Worm (Caenorhabditis elegans) whole organism, L1 larva: ENCODE measurements around the gene sma-2.

ENCODE experiments used
- C16A3.4 ChIP-seq: fragments of 150-350 bp; optimal IDR thresholded peaks from 2 replicates; lab custom pipeline; 2014; ENCODE audit warnings: missing biosample characterization, missing genetic modification characterization
- C34B4.2 ChIP-seq: sonication (generic microtip); optimal IDR thresholded peaks from 2 replicates; lab custom pipeline; 2017; ENCODE audit warnings: mild to moderate bottlenecking, missing genetic modification characterization, missing compliant biosample characterization
- aly-2 ChIP-seq: fragments of 150-350 bp; optimal IDR thresholded peaks from 2 replicates; lab custom pipeline; 2014; ENCODE audit warnings: missing biosample characterization, missing genetic modification characterization
- blmp-1 ChIP-seq: fragments of 150-350 bp; optimal IDR thresholded peaks from 2 replicates; lab custom pipeline; 2014; ENCODE audit warnings: missing biosample characterization, missing genetic modification characterization
- ceh-8 ChIP-seq: fragments of 200-800 bp; sonication (Bioruptor generic); optimal IDR thresholded peaks from 2 replicates; lab custom pipeline; 2018; ENCODE audit warnings: mild to moderate bottlenecking, missing genetic modification characterization, moderate library complexity, missing compliant biosample characterization
- dsc-1 ChIP-seq: sonication (generic microtip); optimal IDR thresholded peaks from 2 replicates; lab custom pipeline; 2016; ENCODE audit warnings: mild to moderate bottlenecking, missing genetic modification characterization, missing compliant biosample characterization
- efl-1 ChIP-seq, 4 experiments: fragments of 150-350 bp; optimal IDR thresholded peaks in 3 of 4; peaks in 1 of 4; 1 replicate in 1 of 4; 2 replicates in 3 of 4; lab custom pipeline; 2014; ENCODE audit warnings: missing biosample characterization in 2 of 4, missing genetic modification characterization in 2 of 4, missing genetic modification reagents in 2 of 4
- egl-13 ChIP-seq: sonication (generic microtip); optimal IDR thresholded peaks from 2 replicates; lab custom pipeline; 2016; ENCODE audit warnings: missing genotype, missing genetic modification reagents, missing genetic modification characterization, missing compliant biosample characterization
- elt-2 ChIP-seq: sonication (generic microtip); optimal IDR thresholded peaks from 2 replicates; lab custom pipeline; 2016; ENCODE audit warnings: missing genetic modification characterization, mild to moderate bottlenecking, inconsistent platforms, missing compliant biosample characterization, missing genetic modification reagents
- elt-3 ChIP-seq, 6 experiments: fragments of 150-350 bp in 1 of 6; sonication (generic microtip); optimal IDR thresholded peaks; 2 replicates each; lab custom pipeline; 2017 to 2018; ENCODE audit warnings: missing biosample characterization in 6 of 6, missing genetic modification characterization in 6 of 6, inconsistent platforms in 1 of 6
- ets-5 ChIP-seq: fragments of 200-800 bp; sonication (Bioruptor generic); IDR thresholded peaks from 2 replicates; pipeline ENCODE4 v1.3.6; 2022; ENCODE audit warnings: missing genetic modification characterization, missing compliant biosample characterization
- fkh-10 ChIP-seq: sonication (generic microtip); optimal IDR thresholded peaks from 2 replicates; lab custom pipeline; 2017; ENCODE audit warnings: missing biosample characterization, missing genetic modification reagents, missing genetic modification characterization
- hpl-2 ChIP-seq: fragments of 150-350 bp; optimal IDR thresholded peaks from 2 replicates; lab custom pipeline; 2014; ENCODE audit warnings: missing biosample characterization, missing genetic modification reagents, missing genetic modification characterization
- lin-13 ChIP-seq: fragments of 150-350 bp; optimal IDR thresholded peaks from 2 replicates; lab custom pipeline; 2014; ENCODE audit warnings: missing biosample characterization, missing genetic modification reagents, missing genetic modification characterization
- lin-14 ChIP-seq: fragments of 200-800 bp; sonication (Bioruptor generic); optimal IDR thresholded peaks from 2 replicates; lab custom pipeline; 2018; ENCODE audit warnings: mild to moderate bottlenecking, missing genetic modification characterization, moderate library complexity, missing compliant biosample characterization
- lin-35 ChIP-seq, 2 experiments: fragments of 150-350 bp; optimal IDR thresholded peaks; 2 replicates each; lab custom pipeline; 2014; ENCODE audit warnings: missing biosample characterization in 2 of 2, missing genetic modification characterization in 2 of 2, missing genetic modification reagents in 2 of 2
- mdl-1 ChIP-seq, 2 experiments: fragments of 150-350 bp; optimal IDR thresholded peaks; 2 replicates each; lab custom pipeline; 2014 to 2017; ENCODE audit warnings: missing biosample characterization in 2 of 2, missing genetic modification characterization in 2 of 2, inconsistent platforms in 1 of 2
- mep-1 ChIP-seq: fragments of 150-350 bp; optimal IDR thresholded peaks from 2 replicates; lab custom pipeline; 2014; ENCODE audit warnings: missing biosample characterization, missing genetic modification characterization
- nhr-11 ChIP-seq: fragments of 150-350 bp; optimal IDR thresholded peaks from 2 replicates; lab custom pipeline; 2014; ENCODE audit warnings: missing biosample characterization, missing genetic modification characterization
- nhr-19 ChIP-seq: fragments of 200-800 bp; sonication (Bioruptor generic); conservative IDR thresholded peaks from 2 replicates; pipeline ENCODE4 v1.3.6; 2022; ENCODE audit warnings: missing genetic modification characterization, missing compliant biosample characterization
- nhr-20 ChIP-seq: sonication (generic microtip); optimal IDR thresholded peaks from 2 replicates; lab custom pipeline; 2016; ENCODE audit warnings: mild to moderate bottlenecking, missing genetic modification characterization, missing compliant biosample characterization
- nhr-28 ChIP-seq: fragments of 150-350 bp; optimal IDR thresholded peaks from 2 replicates; lab custom pipeline; 2014; ENCODE audit warnings: missing biosample characterization, missing genetic modification characterization
- nhr-47 ChIP-seq: sonication (generic microtip); optimal IDR thresholded peaks from 2 replicates; lab custom pipeline; 2016; ENCODE audit warnings: mild to moderate bottlenecking, missing genetic modification characterization, moderate library complexity, missing compliant biosample characterization
- nhr-71 ChIP-seq: sonication (generic microtip); optimal IDR thresholded peaks from 2 replicates; lab custom pipeline; 2016; ENCODE audit warnings: mild to moderate bottlenecking, missing genetic modification characterization, moderate library complexity, missing compliant biosample characterization
- nhr-85 ChIP-seq: sonication (generic microtip); peaks from one replicate; lab custom pipeline; 2016; ENCODE audit warnings: missing genetic modification characterization, inconsistent platforms, missing compliant biosample characterization
- nhr-90 ChIP-seq: sonication (generic microtip); optimal IDR thresholded peaks from 2 replicates; lab custom pipeline; 2016; ENCODE audit warnings: mild to moderate bottlenecking, missing genetic modification characterization, missing compliant biosample characterization; ENCODE audit not compliant: poor library complexity
- pag-3 ChIP-seq: sonication (generic microtip); optimal IDR thresholded peaks from 2 replicates; lab custom pipeline; 2017; ENCODE audit warnings: missing genetic modification characterization, mild to moderate bottlenecking, missing compliant biosample characterization, antibody characterized with exemption, borderline replicate concordance; ENCODE audit not compliant: insufficient read depth
- pax-3 ChIP-seq: fragments of 200-800 bp; sonication (Bioruptor generic); optimal IDR thresholded peaks from 2 replicates; lab custom pipeline; 2018; ENCODE audit warnings: mild to moderate bottlenecking, missing genetic modification characterization, moderate library complexity, missing compliant biosample characterization
- snu-23 ChIP-seq: sonication (generic microtip); optimal IDR thresholded peaks from 2 replicates; lab custom pipeline; 2016; ENCODE audit warnings: missing genetic modification characterization, missing compliant biosample characterization
- sptf-1 ChIP-seq: fragments of 150-350 bp; optimal IDR thresholded peaks from 2 replicates; lab custom pipeline; 2014; ENCODE audit warnings: missing biosample characterization, missing genetic modification characterization
- swsn-7 ChIP-seq: sonication (generic microtip); optimal IDR thresholded peaks from 2 replicates; lab custom pipeline; 2016; ENCODE audit warnings: missing genetic modification characterization, missing compliant biosample characterization
- tlp-1 ChIP-seq: fragments of 150-350 bp; optimal IDR thresholded peaks from 2 replicates; lab custom pipeline; 2014; ENCODE audit warnings: missing biosample characterization, missing genetic modification characterization
- unc-130 ChIP-seq: fragments of 150-350 bp; optimal IDR thresholded peaks from 2 replicates; lab custom pipeline; 2017; ENCODE audit warnings: missing biosample characterization, missing genetic modification characterization, inconsistent platforms
- ztf-4 ChIP-seq: fragments of 150-350 bp; optimal IDR thresholded peaks from 2 replicates; lab custom pipeline; 2014; ENCODE audit warnings: missing biosample characterization, missing genetic modification characterization

Gene sma-2

ce11 chrIII:8731310-8731709, 18.2 kb upstream of the sma-2 start, which contains the start of gene ZK370.4:
ZK370.4 (minus strand) TSS chrIII:8731410.
- TF ChIP-seq tlp-1 (tag; lab: Kevin White, UChicago) (no peak), ztf-4 (tag; lab: Kevin White, UChicago) (no peak), efl-1 (optimal IDR thresholded peaks at IDR 0.05; lab: Kevin White, UChicago) (no peak), efl-1 (GFP tag; optimal IDR thresholded peaks at IDR 0.05 in 1 of 2; lab: Kevin White, UChicago) (peak in 1 of 2 experiments; percentile 57), snu-23 (no peak), blmp-1 (no peak), ceh-8 (GFP tag; lab: Kevin White, UChicago) (no peak), aly-2 (tag; lab: Kevin White, UChicago) (no peak)

ce11 chrIII:8731973-8732372, 17.5 kb upstream of the sma-2 start:
- TF ChIP-seq snu-23 = peak; percentile 30
- no peak for TF ChIP-seq unc-130 (tag; lab: Kevin White, UChicago)
- TF ChIP-seq lin-14 (GFP tag; lab: Kevin White, UChicago) = peak; percentile 50
- TF ChIP-seq fkh-10 = no peak
- peak; percentile 45 for TF ChIP-seq nhr-71 (tag; lab: Kevin White, UChicago)
- TF ChIP-seq lin-35 (GFP tag; optimal IDR thresholded peaks at IDR 0.05; lab: Kevin White, UChicago) = peak in 1 of 2 experiments; percentile 40
- peak; percentile 12 for TF ChIP-seq nhr-90 (tag; lab: Kevin White, UChicago)
- TF ChIP-seq swsn-7 (tag; lab: Kevin White, UChicago) = no peak
- TF ChIP-seq nhr-19 = no peak
- no peak for TF ChIP-seq nhr-28
- TF ChIP-seq elt-3 (tag; optimal IDR thresholded peaks at IDR 0.05; lab: Kevin White, UChicago) = peak in 1 of 6 experiments; percentile 54
- TF ChIP-seq blmp-1 = peak; percentile 36
- peak in 1 of 2 experiments; percentile 54 for TF ChIP-seq mdl-1 (tag; optimal IDR thresholded peaks at IDR 0.05; lab: Kevin White, UChicago)
- TF ChIP-seq nhr-11 = no peak
- TF ChIP-seq pag-3 (tag; lab: Kevin White, UChicago) = no peak
- no peak for TF ChIP-seq egl-13
- no peak for TF ChIP-seq dsc-1

ce11 chrIII:8733237-8733636, 16.2 kb upstream of the sma-2 start:
- no peak for TF ChIP-seq C34B4.2 (tag; lab: Kevin White, UChicago)
- no peak for TF ChIP-seq hpl-2 (GFP tag; lab: Kevin White, UChicago)
- TF ChIP-seq ztf-4 (tag; lab: Kevin White, UChicago) = no peak
- TF ChIP-seq mdl-1 (tag; optimal IDR thresholded peaks at IDR 0.05; lab: Kevin White, UChicago) = peak in 1 of 2 experiments; percentile 57
- peak in 4 of 6 experiments; percentile 1 to 95 (median 32) for TF ChIP-seq elt-3 (tag; optimal IDR thresholded peaks at IDR 0.05; lab: Kevin White, UChicago)
- peak; percentile 30 for TF ChIP-seq nhr-20 (tag; lab: Kevin White, UChicago)
- peak; percentile 13 for TF ChIP-seq nhr-71 (tag; lab: Kevin White, UChicago)
- no peak for TF ChIP-seq lin-13 (GFP tag; lab: Kevin White, UChicago)
- TF ChIP-seq ets-5 (GFP tag; lab: Robert Waterston, UW) = no peak
- peak; percentile 31 for TF ChIP-seq C16A3.4
- peak; percentile 51 for TF ChIP-seq nhr-19
- TF ChIP-seq sptf-1 (tag; lab: Kevin White, UChicago) = no peak
- peak; percentile 43 for TF ChIP-seq lin-14 (GFP tag; lab: Kevin White, UChicago)
- no peak for TF ChIP-seq efl-1 (optimal IDR thresholded peaks at IDR 0.05; lab: Kevin White, UChicago)
- TF ChIP-seq efl-1 (GFP tag; optimal IDR thresholded peaks at IDR 0.05 in 1 of 2; lab: Kevin White, UChicago) = no peak
- TF ChIP-seq nhr-47 (tag; lab: Kevin White, UChicago) = no peak
- no peak for TF ChIP-seq pax-3 (tag; lab: Kevin White, UChicago)
- TF ChIP-seq nhr-85 (tag; lab: Kevin White, UChicago) = peak; percentile 49
- peak; percentile 42 for TF ChIP-seq snu-23
- TF ChIP-seq blmp-1 = peak; percentile 75
- no peak for TF ChIP-seq swsn-7 (tag; lab: Kevin White, UChicago)
- peak in 1 of 2 experiments; percentile 68 for TF ChIP-seq lin-35 (GFP tag; optimal IDR thresholded peaks at IDR 0.05; lab: Kevin White, UChicago)

ce11 chrIII:8733667-8734066, 15.8 kb upstream of the sma-2 start:
- TF ChIP-seq elt-2 (tag; lab: Kevin White, UChicago) (peak; percentile 89), ceh-8 (GFP tag; lab: Kevin White, UChicago) (no peak), mep-1 (tag; lab: Kevin White, UChicago) (no peak), mdl-1 (tag; optimal IDR thresholded peaks at IDR 0.05; lab: Kevin White, UChicago) (peak in 1 of 2 experiments; percentile 8), tlp-1 (tag; lab: Kevin White, UChicago) (peak; percentile 49), lin-35 (GFP tag; optimal IDR thresholded peaks at IDR 0.05; lab: Kevin White, UChicago) (peak in 1 of 2 experiments; percentile 12), egl-13 (peak; percentile 20), sptf-1 (tag; lab: Kevin White, UChicago) (no peak)
